Worm (Caenorhabditis elegans): ENCODE measurements around the gene ape-1.

The ape-1 gene

ce11 chrV:11716930-11717329 is 41.2 kb downstream of the ape-1 start:
- peak; percentile 23 for TF ChIP-seq elt-2 (tag; optimal IDR thresholded peaks at IDR 0.05)
- TF ChIP-seq gmeb-2 (tag; optimal IDR thresholded peaks at IDR 0.05), result no peak

- TF ChIP-seq fax-1 (tag; optimal IDR thresholded peaks at IDR 0.05) (no peak), unc-3 (GFP tag; conservative IDR thresholded peaks at IDR 0.05) (no peak), unc-3 (tag; optimal IDR thresholded peaks at IDR 0.05) (no peak), ztf-16 (tag; optimal IDR thresholded peaks at IDR 0.05) (no peak), fkh-6 (tag; optimal IDR thresholded peaks at IDR 0.05) (no peak), lim-6 (tag; optimal IDR thresholded peaks at IDR 0.05) (no peak), syd-9 (tag; optimal IDR thresholded peaks at IDR 0.05) (no peak), dmd-4 (tag; optimal IDR thresholded peaks at IDR 0.05; ENCODE audit: borderline replicate concordance) (no peak), tbx-7 (tag; optimal IDR thresholded peaks at IDR 0.05) (no peak), npax-4 (tag; optimal IDR thresholded peaks at IDR 0.05) (no peak), mec-3 (tag; optimal IDR thresholded peaks at IDR 0.05; ENCODE audit: borderline replicate concordance) (no peak), sox-4 (tag; optimal IDR thresholded peaks at IDR 0.05) (no peak), hlh-8 (tag; optimal IDR thresholded peaks at IDR 0.05) (no peak), ref-2 (tag; optimal IDR thresholded peaks at IDR 0.05) (no peak), ceh-19 (GFP tag; optimal IDR thresholded peaks at IDR 0.05) (no peak), sdc-2 (tag; optimal IDR thresholded peaks at IDR 0.05) (no peak), ceh-31 (tag; optimal IDR thresholded peaks at IDR 0.05) (no peak)
Observed at ce11 chrV:11722858-11723257, 47.1 kb downstream of the ape-1 start.

- TF ChIP-seq ceh-14 (tag; optimal IDR thresholded peaks at IDR 0.05), result no peak
- TF ChIP-seq gmeb-2 (tag; optimal IDR thresholded peaks at IDR 0.05), result no peak
- TF ChIP-seq pag-3 (tag; optimal IDR thresholded peaks at IDR 0.05; ENCODE audit: borderline replicate concordance), result no peak
- TF ChIP-seq nhr-11 (tag; optimal IDR thresholded peaks at IDR 0.05), result no peak
- TF ChIP-seq hlh-6 (tag; optimal IDR thresholded peaks at IDR 0.05), result no peak
- no peak for TF ChIP-seq sdc-2 (tag; optimal IDR thresholded peaks at IDR 0.05)
- TF ChIP-seq tbx-2 (tag; optimal IDR thresholded peaks at IDR 0.05), result no peak
- no peak for TF ChIP-seq madf-2 (tag; optimal IDR thresholded peaks at IDR 0.05)
- TF ChIP-seq ceh-31 (tag; optimal IDR thresholded peaks at IDR 0.05), result no peak
- no peak for TF ChIP-seq pha-4 (tag; optimal IDR thresholded peaks at IDR 0.05)
- no peak for TF ChIP-seq mec-3 (tag; optimal IDR thresholded peaks at IDR 0.05; ENCODE audit: borderline replicate concordance)
- no peak for TF ChIP-seq ceh-2 (tag; optimal IDR thresholded peaks at IDR 0.05)
Observed at ce11 chrV:11725971-11726370, 50.2 kb downstream of the ape-1 start, which contains the start of gene daf-11. daf-11 (minus strand) TSS chrV:11726071.

- no peak for TF ChIP-seq ztf-16 (tag; optimal IDR thresholded peaks at IDR 0.05)
- TF ChIP-seq elt-4 (tag; optimal IDR thresholded peaks at IDR 0.05), result no peak
- TF ChIP-seq ceh-48 (tag; optimal IDR thresholded peaks at IDR 0.05), result no peak
- no peak for TF ChIP-seq T23F11.4 (GFP tag; optimal IDR thresholded peaks at IDR 0.05)
Observed at ce11 chrV:11730060-11730459, 54.3 kb downstream of the ape-1 start, which contains the start of gene rhr-2. rhr-2 (minus strand) TSS chrV:11730160.

- no peak for TF ChIP-seq unc-86 (tag; optimal IDR thresholded peaks at IDR 0.05)
- no peak for TF ChIP-seq ceh-45 (GFP tag; IDR thresholded peaks at IDR 0.05)
- no peak for TF ChIP-seq fkh-6 (tag; optimal IDR thresholded peaks at IDR 0.05)
- no peak for TF ChIP-seq nhr-232 (tag; optimal IDR thresholded peaks at IDR 0.05)
- no peak for TF ChIP-seq syd-9 (tag; optimal IDR thresholded peaks at IDR 0.05)
- no peak for TF ChIP-seq ceh-24 (tag; optimal IDR thresholded peaks at IDR 0.05)
- TF ChIP-seq fax-1 (tag; optimal IDR thresholded peaks at IDR 0.05), result no peak
- TF ChIP-seq hlh-15 (tag; optimal IDR thresholded peaks at IDR 0.05), result no peak
- no peak for TF ChIP-seq pag-3 (tag; optimal IDR thresholded peaks at IDR 0.05; ENCODE audit: borderline replicate concordance)
- TF ChIP-seq pax-1 (tag; optimal IDR thresholded peaks at IDR 0.05), result no peak
- no peak for TF ChIP-seq rnt-1 (tag; optimal IDR thresholded peaks at IDR 0.05)
- no peak for TF ChIP-seq ceh-6 (GFP tag; optimal IDR thresholded peaks at IDR 0.05)
- TF ChIP-seq lin-11 (tag; optimal IDR thresholded peaks at IDR 0.05), result no peak
- no peak for TF ChIP-seq eyg-1 (tag; optimal IDR thresholded peaks at IDR 0.05)
Observed at ce11 chrV:11732049-11732448, 56.3 kb downstream of the ape-1 start.

All from whole organism, late embryonic.